Worm (Caenorhabditis elegans): ENCODE measurements around the gene srbc-17.
A peak's percentile ranks its signal among the peaks of the same experiment; 100 is the strongest.
"Not testable (repeated sequence)": the region's sequence is repeated elsewhere in the genome, so short reads cannot be mapped to it uniquely, and the experiment has no call there.

srbc-17 gene

DNA sequence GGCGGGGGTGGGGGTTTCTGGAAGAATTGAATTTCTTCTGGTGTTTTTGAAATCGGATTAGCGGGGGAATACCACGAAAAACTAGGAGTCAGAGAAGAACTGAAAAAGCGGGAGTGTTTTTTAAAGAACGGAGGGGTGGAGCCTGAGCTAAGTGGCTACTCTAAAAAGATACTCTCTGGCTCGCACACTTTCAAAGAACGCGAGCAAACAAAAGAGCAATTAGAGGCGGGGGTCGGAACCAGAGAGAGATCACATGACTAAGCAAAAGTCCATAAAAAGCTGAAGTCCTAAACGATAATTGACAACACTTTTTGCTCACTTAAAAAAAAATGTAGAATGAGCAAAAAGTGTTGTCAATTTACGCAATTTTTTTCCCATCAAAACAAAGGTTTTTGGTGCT lies 43.2 kb upstream of the srbc-17 start:
- TF ChIP-seq egl-27 (tag; optimal IDR thresholded peaks at IDR 0.05), result no peak
- no peak for TF ChIP-seq eor-1 (tag; optimal IDR thresholded peaks at IDR 0.05)
- TF ChIP-seq elt-3 (tag; optimal IDR thresholded peaks at IDR 0.05), result no peak
- peak; percentile 35 for TF ChIP-seq nfya-1 (tag; optimal IDR thresholded peaks at IDR 0.05; ENCODE audit: insufficient read depth)
- no peak for TF ChIP-seq nhr-43 (tag; optimal IDR thresholded peaks at IDR 0.05; ENCODE audit: poor library complexity, severe bottlenecking)
- TF ChIP-seq mml-1 (tag; optimal IDR thresholded peaks at IDR 0.05), result no peak
- TF ChIP-seq pqm-1 (tag; optimal IDR thresholded peaks at IDR 0.05), result no peak
- TF ChIP-seq elt-1 (tag; optimal IDR thresholded peaks at IDR 0.05), result no peak
- TF ChIP-seq nhr-25 (tag; optimal IDR thresholded peaks at IDR 0.05), result no peak
- TF ChIP-seq lin-39 (tag; optimal IDR thresholded peaks at IDR 0.05), result peak; percentile 56
- no peak for TF ChIP-seq nhr-28 (tag; optimal IDR thresholded peaks at IDR 0.05)

DNA sequence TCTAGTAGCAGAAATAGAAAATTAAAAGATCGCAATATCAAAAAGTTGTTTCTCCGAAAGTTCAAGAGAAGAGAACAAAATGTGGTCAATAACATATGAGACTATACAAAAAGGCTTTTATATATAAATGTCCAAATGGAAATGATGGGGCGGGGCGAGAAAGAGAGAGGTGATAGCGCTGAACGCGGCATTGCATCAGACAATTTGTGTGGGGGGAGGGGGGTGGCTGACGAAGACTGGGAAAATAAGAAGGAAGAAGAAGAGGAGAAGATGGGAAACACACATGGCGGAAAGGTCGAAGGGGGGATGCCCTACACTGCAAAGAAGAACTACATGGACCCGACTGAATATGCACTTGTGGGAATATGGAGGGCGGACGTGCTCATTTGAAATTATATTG lies 42.2 kb upstream of the srbc-17 start:
- TF ChIP-seq ZK546.5 (tag; optimal IDR thresholded peaks at IDR 0.05), result no peak
- peak; percentile 39 for TF ChIP-seq lin-39 (tag; optimal IDR thresholded peaks at IDR 0.05)
- no peak for TF ChIP-seq mml-1 (tag; optimal IDR thresholded peaks at IDR 0.05)
- peak; percentile 54 for TF ChIP-seq hmg-11 (tag; optimal IDR thresholded peaks at IDR 0.05)
- TF ChIP-seq snpc-4 (tag; optimal IDR thresholded peaks at IDR 0.05), result peak; percentile 23
- peak; percentile 27 for TF ChIP-seq fkh-10 (GFP tag; optimal IDR thresholded peaks at IDR 0.05)
- peak; percentile 52 for TF ChIP-seq nfya-1 (tag; optimal IDR thresholded peaks at IDR 0.05; ENCODE audit: insufficient read depth)
- peak; percentile 86 for TF ChIP-seq jun-1 (tag; optimal IDR thresholded peaks at IDR 0.05)
- TF ChIP-seq elt-2 (tag; optimal IDR thresholded peaks at IDR 0.05), result peak; percentile 11

DNA sequence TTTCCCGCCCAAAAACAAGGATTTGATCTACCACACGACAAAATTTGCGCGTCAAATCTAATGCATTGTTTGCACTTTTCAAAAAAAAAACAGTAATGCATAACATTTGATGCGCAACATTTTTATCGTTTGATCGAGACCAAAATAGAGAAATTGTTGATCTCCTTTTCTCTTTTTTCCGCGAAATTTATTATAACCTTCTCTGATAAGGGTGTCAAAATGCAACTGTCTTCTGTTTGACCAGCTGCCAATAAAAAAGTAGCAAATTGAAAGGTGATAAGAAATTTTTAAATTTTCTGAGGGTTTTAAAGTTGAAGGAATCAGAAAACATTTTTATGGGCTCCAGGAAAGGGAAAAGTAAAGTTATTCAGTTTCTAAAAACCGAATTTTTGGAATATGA lies 40.5 kb upstream of the srbc-17 start:
- TF ChIP-seq eor-1 (tag; optimal IDR thresholded peaks at IDR 0.05) (no peak), aly-2 (tag; optimal IDR thresholded peaks at IDR 0.05) (no peak), egl-5 (tag; optimal IDR thresholded peaks at IDR 0.05) (no peak), elt-2 (tag; optimal IDR thresholded peaks at IDR 0.05) (peak; percentile 10), jun-1 (tag; optimal IDR thresholded peaks at IDR 0.05) (no peak), fkh-10 (GFP tag; optimal IDR thresholded peaks at IDR 0.05) (no peak), tbx-2 (tag; optimal IDR thresholded peaks at IDR 0.05) (no peak), hmg-11 (tag; optimal IDR thresholded peaks at IDR 0.05) (no peak), nhr-25 (tag; optimal IDR thresholded peaks at IDR 0.05) (no peak), R02D3.7 (tag; optimal IDR thresholded peaks at IDR 0.05) (no peak), nhr-76 (tag; optimal IDR thresholded peaks at IDR 0.05) (peak; percentile 59), zag-1 (tag; optimal IDR thresholded peaks at IDR 0.05) (no peak)

ce11 chrV:2138287-2138686 lies 39.2 kb upstream of the srbc-17 start:
- TF ChIP-seq hmg-11 (tag; optimal IDR thresholded peaks at IDR 0.05) (no peak), ztf-4 (tag; optimal IDR thresholded peaks at IDR 0.05) (no peak), lin-39 (tag; optimal IDR thresholded peaks at IDR 0.05) (no peak), mdl-1 (tag; optimal IDR thresholded peaks at IDR 0.05) (no peak), nhr-237 (tag; optimal IDR thresholded peaks at IDR 0.05) (no peak), lin-15B (tag; optimal IDR thresholded peaks at IDR 0.05) (no peak), nhr-77 (tag; optimal IDR thresholded peaks at IDR 0.05) (no peak), sea-2 (GFP tag; optimal IDR thresholded peaks at IDR 0.05) (no peak), jun-1 (tag; optimal IDR thresholded peaks at IDR 0.05) (peak; percentile 28)

ce11 chrV:2139918-2140317 lies 37.6 kb upstream of the srbc-17 start, which contains the start of gene F22F7.7:
Gene F22F7.7, minus strand, starts transcription at chrV:2140042.
- TF ChIP-seq egl-5 (tag; optimal IDR thresholded peaks at IDR 0.05) (no peak), nfya-1 (tag; optimal IDR thresholded peaks at IDR 0.05; ENCODE audit: insufficient read depth) (no peak), elt-3 (tag; optimal IDR thresholded peaks at IDR 0.05) (no peak), pha-4 (tag; optimal IDR thresholded peaks at IDR 0.05) (no peak)

- not testable (repeated sequence) for TF ChIP-seq skn-1, lin-15B, ztf-11 (tag; optimal IDR thresholded peaks at IDR 0.05)
These were observed 33.1 kb upstream of the srbc-17 start, which contains the start of gene F22F7.12 for ce11 chrV:2144408-2144807. Gene F22F7.12, minus strand, starts transcription at chrV:2144508.
